ENCODE assay signal across 4 fruit fly cellular contexts in genomic region chr3R:16040925-16041324, dm6.
TF ChIP-seq lines count a peak whose summit lies in the region.

No protein-coding gene starts in this region.

- TF ChIP-seq CTCF in whole organism, embryonic (GFP tag; optimal IDR thresholded peaks at IDR 0.05; lab: Kevin White, UChicago) = peak; percentile 72

TF ChIP-seq in whole organism, embryonic, 481 proteins besides CTCF, POLR2A, EP300 and RAD21 (continues in another document):
- TF ChIP-seq Dp (GFP tag; optimal IDR thresholded peaks at IDR 0.05; lab: Kevin White, UChicago) = peak; percentile 9
- peak; percentile 8 for TF ChIP-seq Nf-YB (GFP tag; optimal IDR thresholded peaks at IDR 0.05; lab: Kevin White, UChicago)
- peak; percentile 22 for TF ChIP-seq Lhr (GFP tag; optimal IDR thresholded peaks at IDR 0.05; lab: Kevin White, UChicago)
- peak; percentile 98 for TF ChIP-seq CG18011 (GFP tag; optimal IDR thresholded peaks at IDR 0.05; lab: Kevin White, UChicago)
- TF ChIP-seq PHDP (tag; optimal IDR thresholded peaks at IDR 0.05; lab: Kevin White, UChicago) = no peak
- TF ChIP-seq CoRest (tag; optimal IDR thresholded peaks at IDR 0.05; lab: Kevin White, UChicago) = peak; percentile 33
- peak; percentile 93 for TF ChIP-seq CG2199 (GFP tag; IDR thresholded peaks at IDR 0.05; lab: Robert Waterston, UW)
- TF ChIP-seq chinmo (GFP tag; IDR thresholded peaks at IDR 0.05; lab: Robert Waterston, UW; ENCODE audit: partially characterized antibody) = 0 out of 4 replicates have a peak, but pooled peaks have one; percentile 19
- TF ChIP-seq Chrac-16 (GFP tag; optimal IDR thresholded peaks at IDR 0.05; lab: Kevin White, UChicago) = no peak
- TF ChIP-seq bbx (GFP tag; IDR thresholded peaks at IDR 0.05; lab: Robert Waterston, UW; ENCODE audit: partially characterized antibody) = peak; percentile 41; the same call in 1 of the 2 replicates
- TF ChIP-seq CG1832 (GFP tag; optimal IDR thresholded peaks at IDR 0.05; lab: Kevin White, UChicago) = peak; percentile 35
- TF ChIP-seq CG6791 (GFP tag; IDR thresholded peaks at IDR 0.05; lab: Robert Waterston, UW; ENCODE audit: partially characterized antibody) = peak; percentile 52; the same call in 1 of the 3 replicates
- peak; percentile 61 for TF ChIP-seq amos (GFP tag; IDR thresholded peaks at IDR 0.05; lab: Robert Waterston, UW; ENCODE audit: partially characterized antibody)
- TF ChIP-seq Bgb (GFP tag; IDR thresholded peaks at IDR 0.05; lab: Robert Waterston, UW; ENCODE audit: partially characterized antibody) = peak; percentile 52
- peak; percentile 68 for TF ChIP-seq HmgZ (tag; optimal IDR thresholded peaks at IDR 0.05; lab: Kevin White, UChicago)
- no peak for TF ChIP-seq chn (GFP tag; optimal IDR thresholded peaks at IDR 0.05; lab: Kevin White, UChicago)
- no peak for TF ChIP-seq Hr51 (GFP tag; optimal IDR thresholded peaks at IDR 0.05; lab: Kevin White, UChicago)
- TF ChIP-seq Tbp (GFP tag; optimal IDR thresholded peaks at IDR 0.05; lab: Kevin White, UChicago) = no peak
- no peak for TF ChIP-seq Trl (optimal IDR thresholded peaks at IDR 0.05; lab: Kevin White, UChicago)
- no peak for TF ChIP-seq Trl (GFP tag; optimal IDR thresholded peaks at IDR 0.05; lab: Kevin White, UChicago)

TF ChIP-seq in whole organism, prepupa, 60 proteins besides CTCF, POLR2A, EP300 and RAD21:
- no peak for TF ChIP-seq net (GFP tag; optimal IDR thresholded peaks at IDR 0.05; lab: Kevin White, UChicago)
- TF ChIP-seq CG1621 (tag; optimal IDR thresholded peaks at IDR 0.05; lab: Kevin White, UChicago) = peak; percentile 63
- TF ChIP-seq OdsH (GFP tag; optimal IDR thresholded peaks at IDR 0.05; lab: Kevin White, UChicago) = no peak
- TF ChIP-seq Eip75B (GFP tag; optimal IDR thresholded peaks at IDR 0.05; lab: Kevin White, UChicago) = no peak
- TF ChIP-seq Hr38 (GFP tag; optimal IDR thresholded peaks at IDR 0.05; lab: Kevin White, UChicago) = no peak

TF ChIP-seq in whole organism, pupa, 21 proteins besides CTCF, POLR2A, EP300 and RAD21:
- TF ChIP-seq CG34367 (tag; optimal IDR thresholded peaks at IDR 0.05; lab: Kevin White, UChicago) (no peak), Snoo (tag; optimal IDR thresholded peaks at IDR 0.05; lab: Kevin White, UChicago) (no peak), gl (tag; optimal IDR thresholded peaks at IDR 0.05; lab: Kevin White, UChicago) (no peak), Ets98B (GFP tag; IDR thresholded peaks at IDR 0.05; lab: Robert Waterston, UW) (no peak), D1 (tag; optimal IDR thresholded peaks at IDR 0.05; lab: Kevin White, UChicago) (peak; percentile 38), CG10348 (GFP tag; IDR thresholded peaks at IDR 0.05; lab: Robert Waterston, UW) (no peak)

TF ChIP-seq in whole organism, wandering third instar larva, 38 proteins besides CTCF, POLR2A, EP300 and RAD21:
- TF ChIP-seq Vsx2 (GFP tag; optimal IDR thresholded peaks at IDR 0.05; lab: Kevin White, UChicago; ENCODE audit: partially characterized antibody) (peak; percentile 78), Dif (GFP tag; optimal IDR thresholded peaks at IDR 0.05; lab: Kevin White, UChicago; ENCODE audit: partially characterized antibody) (peak; percentile 93), Abd-B (GFP tag; optimal IDR thresholded peaks at IDR 0.05; lab: Kevin White, UChicago) (no peak), brk (GFP tag; optimal IDR thresholded peaks at IDR 0.05; lab: Kevin White, UChicago) (no peak), Hnf4 (GFP tag; optimal IDR thresholded peaks at IDR 0.05; lab: Kevin White, UChicago) (no peak), rgr (GFP tag; optimal IDR thresholded peaks at IDR 0.05; lab: Kevin White, UChicago) (no peak), Hr78 (GFP tag; optimal IDR thresholded peaks at IDR 0.05; lab: Kevin White, UChicago) (no peak), Sp1 (GFP tag; optimal IDR thresholded peaks at IDR 0.05; lab: Kevin White, UChicago) (no peak), OdsH (GFP tag; optimal IDR thresholded peaks at IDR 0.05; lab: Kevin White, UChicago) (no peak), CG9705 (GFP tag; optimal IDR thresholded peaks at IDR 0.05; lab: Kevin White, UChicago) (no peak), sv (GFP tag; optimal IDR thresholded peaks at IDR 0.05; lab: Kevin White, UChicago) (no peak), dl (GFP tag; optimal IDR thresholded peaks at IDR 0.05; lab: Kevin White, UChicago; ENCODE audit: insufficient read depth in 1 of 2, partially characterized antibody in 2 of 2) (peak; percentile 26 to 67), fru (GFP tag; optimal IDR thresholded peaks at IDR 0.05; lab: Kevin White, UChicago) (peak; percentile 4), Myc (optimal IDR thresholded peaks at IDR 0.05; lab: Kevin White, UChicago) (peak; percentile 72), ey (GFP tag; optimal IDR thresholded peaks at IDR 0.05; lab: Kevin White, UChicago) (no peak)
